Worm (Caenorhabditis elegans): ENCODE results near the gene ttr-19.

Gene ttr-19

ce11 chrV:10206502-10206901, 20.7 kb downstream of the ttr-19 start, which contains the start of gene rpc-25:
Gene rpc-25 (minus strand): TSS chrV:10206602.
- TF ChIP-seq php-3 (GFP tag; IDR thresholded peaks at IDR 0.05) (no peak), unc-130 (GFP tag; optimal IDR thresholded peaks at IDR 0.05) (no peak), nhr-10 (tag; optimal IDR thresholded peaks at IDR 0.05) (no peak), ceh-20 (GFP tag; IDR thresholded peaks at IDR 0.05) (no peak), ces-1 (GFP tag; optimal IDR thresholded peaks at IDR 0.05) (no peak), mes-2 (tag; optimal IDR thresholded peaks at IDR 0.05; ENCODE audit: poor library complexity, severe bottlenecking) (no peak), lin-38 (GFP tag; IDR thresholded peaks at IDR 0.05) (no peak), dmd-6 (GFP tag; IDR thresholded peaks at IDR 0.05) (no peak), Y48G9A.11 (GFP tag; IDR thresholded peaks at IDR 0.05) (no peak), ceh-82 (tag; optimal IDR thresholded peaks at IDR 0.05) (no peak), Y5F2A.4 (GFP tag; optimal IDR thresholded peaks at IDR 0.05) (no peak), snpc-1.2 (GFP tag; IDR thresholded peaks at IDR 0.05) (no peak), attf-4 (tag; optimal IDR thresholded peaks at IDR 0.05) (no peak), dve-1 (tag; optimal IDR thresholded peaks at IDR 0.05; ENCODE audit: insufficient read depth) (no peak), nhr-48 (tag; optimal IDR thresholded peaks at IDR 0.05) (no peak), aly-2 (tag; optimal IDR thresholded peaks at IDR 0.05) (no peak), tag-97 (GFP tag; IDR thresholded peaks at IDR 0.05) (no peak), F26F4.8 (GFP tag; conservative IDR thresholded peaks at IDR 0.05) (no peak), jun-1 (tag; optimal IDR thresholded peaks at IDR 0.05) (no peak), nhr-28 (tag; optimal IDR thresholded peaks at IDR 0.05) (no peak)

- TF ChIP-seq egl-27 (tag; optimal IDR thresholded peaks at IDR 0.05): no peak
- TF ChIP-seq nhr-48 (tag; optimal IDR thresholded peaks at IDR 0.05): no peak
- no peak for TF ChIP-seq ama-1 (optimal IDR thresholded peaks at IDR 0.05)
- TF ChIP-seq nhr-25 (tag; optimal IDR thresholded peaks at IDR 0.05; ENCODE audit: borderline replicate concordance, insufficient read depth): no peak
- no peak for TF ChIP-seq lin-13 (GFP tag; optimal IDR thresholded peaks at IDR 0.05)
- TF ChIP-seq nhr-76 (tag; optimal IDR thresholded peaks at IDR 0.05): no peak
- TF ChIP-seq T26A8.4 (GFP tag; IDR thresholded peaks at IDR 0.05): no peak
- TF ChIP-seq zag-1 (tag; optimal IDR thresholded peaks at IDR 0.05): no peak
- no peak for TF ChIP-seq arid-1 (GFP tag; conservative IDR thresholded peaks at IDR 0.05)
- no peak for TF ChIP-seq hif-1 (tag; optimal IDR thresholded peaks at IDR 0.05)
Observed at ce11 chrV:10205483-10205882, 21.8 kb downstream of the ttr-19 start, which contains the start of gene ZK856.16. Gene ZK856.16 (minus strand): TSS chrV:10205583.

DNA sequence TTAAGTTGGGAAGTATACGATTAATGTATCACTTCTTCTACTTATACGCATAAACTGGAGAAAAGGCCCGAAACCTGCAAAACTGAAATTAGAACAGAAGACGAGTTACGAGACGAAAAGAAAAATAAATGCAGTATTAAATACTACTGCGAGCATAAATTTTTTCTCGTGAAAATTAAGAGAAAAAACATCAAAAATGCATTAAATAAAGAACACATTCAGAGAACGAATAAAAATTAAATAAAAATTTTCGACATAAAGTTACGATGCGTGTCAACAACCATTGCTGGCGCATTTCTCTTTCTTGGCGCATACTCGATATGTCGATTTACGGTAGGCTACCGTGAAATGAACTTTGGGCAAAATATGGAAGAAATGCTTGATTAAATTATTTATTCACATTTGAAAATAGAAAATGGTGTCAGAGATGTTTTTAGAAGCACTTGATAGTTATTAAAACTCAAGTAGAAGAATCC, 22.3 kb downstream of the ttr-19 start, which contains the start of the genes ZK856.19 and ZK856.11:
ZK856.19 (minus strand) TSS at position 51 of the 476 bp plus-strand sequence.
ZK856.11 (minus strand) TSS at position 76 of the 476 bp plus-strand sequence.
- TF ChIP-seq ceh-62 (tag; optimal IDR thresholded peaks at IDR 0.05) (no peak), lin-39 (tag; optimal IDR thresholded peaks at IDR 0.05) (no peak), T26A8.4 (GFP tag; IDR thresholded peaks at IDR 0.05) (no peak), F26F4.8 (GFP tag; conservative IDR thresholded peaks at IDR 0.05) (no peak), fkh-10 (GFP tag; optimal IDR thresholded peaks at IDR 0.05) (no peak), ceh-28 (tag; optimal IDR thresholded peaks at IDR 0.05) (no peak), daf-19 (GFP tag; conservative IDR thresholded peaks at IDR 0.05) (no peak), hlh-30 (tag; optimal IDR thresholded peaks at IDR 0.05; ENCODE audit: insufficient read depth) (peak; percentile 24), hif-1 (tag; optimal IDR thresholded peaks at IDR 0.05) (no peak), unc-39 (tag; optimal IDR thresholded peaks at IDR 0.05) (no peak), nhr-76 (tag; optimal IDR thresholded peaks at IDR 0.05) (no peak), F44E2.7 (GFP tag; IDR thresholded peaks at IDR 0.05) (no peak), hmg-1.1 (GFP tag; IDR thresholded peaks at IDR 0.05) (0 out of 2 replicates have a peak, but pooled peaks have one; percentile 23), ceh-82 (tag; optimal IDR thresholded peaks at IDR 0.05) (no peak), ZK546.5 (tag; optimal IDR thresholded peaks at IDR 0.05) (no peak), lsy-2 (tag; optimal IDR thresholded peaks at IDR 0.05) (peak in 1 of 2 experiments; percentile 85), saeg-2 (GFP tag; IDR thresholded peaks at IDR 0.05) (no peak), snpc-1.2 (GFP tag; IDR thresholded peaks at IDR 0.05) (no peak), vab-7 (GFP tag; IDR thresholded peaks at IDR 0.05) (no peak), nhr-6 (tag; optimal IDR thresholded peaks at IDR 0.05) (peak; percentile 59), ceh-44 (GFP tag; IDR thresholded peaks at IDR 0.05) (no peak), pqm-1 (tag; optimal IDR thresholded peaks at IDR 0.05) (no peak), ztf-11 (tag; optimal IDR thresholded peaks at IDR 0.05) (no peak), aly-2 (tag; optimal IDR thresholded peaks at IDR 0.05) (no peak), nhr-48 (tag; optimal IDR thresholded peaks at IDR 0.05) (peak; percentile 40), nhr-237 (tag; optimal IDR thresholded peaks at IDR 0.05) (no peak), cey-2 (tag; optimal IDR thresholded peaks at IDR 0.05; ENCODE audit: borderline replicate concordance, insufficient read depth) (no peak), Y5F2A.4 (GFP tag; optimal IDR thresholded peaks at IDR 0.05) (no peak)

All from whole organism, L4 larva.